Fruit fly (Drosophila melanogaster) whole organism, wandering third instar larva: ENCODE measurements around the gene RpS10b.

Experiments used
- Abd-B ChIP-seq: fragments of >200 bp; optimal IDR thresholded peaks from 2 replicates; lab custom pipeline; 2017; ENCODE audit warnings: missing biosample characterization, missing genetic modification characterization
- CG9705 ChIP-seq: fragments of 200-800 bp; sonication (Bioruptor generic); optimal IDR thresholded peaks from 2 replicates; lab custom pipeline; 2018; ENCODE audit warnings: missing biosample characterization, mild to moderate bottlenecking, missing genetic modification characterization
- CrebA ChIP-seq: fragments of 200-800 bp; sonication (Bioruptor generic); optimal IDR thresholded peaks from 2 replicates; lab custom pipeline; 2016; ENCODE audit warnings: missing biosample characterization, mild to moderate bottlenecking, missing genetic modification characterization, borderline replicate concordance
- GATAd ChIP-seq: sonication (Bioruptor generic); optimal IDR thresholded peaks from 2 replicates; lab custom pipeline; 2016; ENCODE audit warnings: missing biosample characterization, missing genetic modification characterization
- HLH106 ChIP-seq: fragments of 200-800 bp; optimal IDR thresholded peaks from 3 replicates; lab custom pipeline; 2019; ENCODE audit warnings: missing biosample characterization, mild to moderate bottlenecking, missing genetic modification characterization, moderate library complexity
- Hnf4 ChIP-seq: fragments of 200-800 bp; sonication (Bioruptor generic); optimal IDR thresholded peaks from 2 replicates; lab custom pipeline; 2016; ENCODE audit warnings: missing biosample characterization, mild to moderate bottlenecking, missing genetic modification characterization
- Hr78 ChIP-seq: fragments of >200 bp; optimal IDR thresholded peaks from 2 replicates; lab custom pipeline; 2017; ENCODE audit warnings: missing biosample characterization, missing genetic modification characterization
- Hr83 ChIP-seq: fragments of 200-300 bp; sonication (Bioruptor generic); optimal IDR thresholded peaks from 2 replicates; lab custom pipeline; 2016; ENCODE audit warnings: missing biosample characterization, mild to moderate bottlenecking, missing genetic modification characterization, moderate library complexity; ENCODE audit not compliant: poor library complexity, severe bottlenecking
- Jra ChIP-seq: sonication (Bioruptor generic); optimal IDR thresholded peaks from 2 replicates; lab custom pipeline; 2016; ENCODE audit warnings: missing biosample characterization, missing genetic modification characterization
- Myc ChIP-seq: fragments of >200 bp; optimal IDR thresholded peaks from 2 replicates; lab custom pipeline; 2017
- N ChIP-seq: fragments of >200 bp; optimal IDR thresholded peaks from 2 replicates; lab custom pipeline; 2018; ENCODE audit warnings: missing biosample characterization, missing external identifiers, missing genetic modification characterization
- OdsH ChIP-seq: fragments of 200-800 bp; sonication (Bioruptor generic); optimal IDR thresholded peaks from 2 replicates; lab custom pipeline; 2016; ENCODE audit warnings: missing biosample characterization, mild to moderate bottlenecking, missing genetic modification characterization
- Rel ChIP-seq, 2 experiments: fragments of 200-800 bp; sonication (Bioruptor generic) in 1 of 2; optimal IDR thresholded peaks; 2 replicates in 1 of 2; 3 replicates in 1 of 2; lab custom pipeline; 2016 to 2019; ENCODE audit warnings: mild to moderate bottlenecking in 2 of 2, missing biosample characterization in 2 of 2, missing genetic modification characterization in 2 of 2, moderate library complexity in 1 of 2
- Vsx2 ChIP-seq: fragments of 200-300, 225-300 bp; sonication (Bioruptor generic); optimal IDR thresholded peaks from 2 replicates; lab custom pipeline; 2018; ENCODE audit warnings: missing biosample characterization, missing genetic modification characterization; ENCODE audit not compliant: partially characterized antibody
- br ChIP-seq: fragments of 200-800 bp; sonication (Bioruptor generic); optimal IDR thresholded peaks from 2 replicates; lab custom pipeline; 2016; ENCODE audit warnings: missing biosample characterization, missing genetic modification characterization
- brk ChIP-seq: fragments of 200-800 bp; sonication (Bioruptor generic); optimal IDR thresholded peaks from 2 replicates; lab custom pipeline; 2016; ENCODE audit warnings: missing biosample characterization, mild to moderate bottlenecking, missing genetic modification characterization
- dsf ChIP-seq: sonication (Bioruptor generic); optimal IDR thresholded peaks from 2 replicates; lab custom pipeline; 2016; ENCODE audit warnings: missing biosample characterization, missing genetic modification characterization, borderline replicate concordance
- ey ChIP-seq: fragments of 200-800 bp; sonication (Bioruptor generic); optimal IDR thresholded peaks from 2 replicates; lab custom pipeline; 2016; ENCODE audit warnings: missing biosample characterization, missing genetic modification characterization
- foxo ChIP-seq, 2 experiments: fragments of 200-800 bp; sonication (Bioruptor generic); optimal IDR thresholded peaks; 2 replicates in 1 of 2; 3 replicates in 1 of 2; lab custom pipeline; 2016 to 2017; ENCODE audit warnings: missing biosample characterization in 2 of 2, missing genetic modification characterization in 2 of 2
- fru ChIP-seq: fragments of 200-800 bp; sonication (Bioruptor generic); optimal IDR thresholded peaks from 3 replicates; lab custom pipeline; 2016; ENCODE audit warnings: missing biosample characterization, mild to moderate bottlenecking, missing genetic modification characterization
- h ChIP-seq: fragments of 200-800 bp; sonication (Bioruptor generic); optimal IDR thresholded peaks from 3 replicates; lab custom pipeline; 2016; ENCODE audit warnings: missing biosample characterization, mild to moderate bottlenecking, missing genetic modification characterization
- psq ChIP-seq: fragments of 200-800 bp; sonication (Bioruptor generic); optimal IDR thresholded peaks from 3 replicates; lab custom pipeline; 2017; ENCODE audit warnings: missing biosample characterization, mild to moderate bottlenecking, missing genetic modification characterization, moderate library complexity
- rgr ChIP-seq: fragments of 200-800 bp; sonication (Bioruptor generic); optimal IDR thresholded peaks from 3 replicates; lab custom pipeline; 2016; ENCODE audit warnings: missing biosample characterization, mild to moderate bottlenecking, missing genetic modification characterization
- sage ChIP-seq: fragments of 200-800 bp; sonication (Bioruptor generic); optimal IDR thresholded peaks from 2 replicates; lab custom pipeline; 2016; ENCODE audit warnings: missing biosample characterization, mild to moderate bottlenecking, missing genetic modification characterization
- sv ChIP-seq: fragments of 200-800 bp; sonication (Bioruptor generic); optimal IDR thresholded peaks from 3 replicates; lab custom pipeline; 2016; ENCODE audit warnings: missing biosample characterization, missing genetic modification characterization
- tai ChIP-seq: sonication (Bioruptor generic); optimal IDR thresholded peaks from 2 replicates; lab custom pipeline; 2016; ENCODE audit warnings: missing biosample characterization, missing genetic modification characterization
- usp ChIP-seq: fragments of >200 bp; optimal IDR thresholded peaks from 2 replicates; lab custom pipeline; 2017; ENCODE audit warnings: missing biosample characterization, missing genetic modification characterization
- woc ChIP-seq: sonication (Bioruptor generic); optimal IDR thresholded peaks from 2 replicates; lab custom pipeline; 2016; ENCODE audit warnings: missing biosample characterization, mild to moderate bottlenecking, missing genetic modification characterization

Gene RpS10b

DNA sequence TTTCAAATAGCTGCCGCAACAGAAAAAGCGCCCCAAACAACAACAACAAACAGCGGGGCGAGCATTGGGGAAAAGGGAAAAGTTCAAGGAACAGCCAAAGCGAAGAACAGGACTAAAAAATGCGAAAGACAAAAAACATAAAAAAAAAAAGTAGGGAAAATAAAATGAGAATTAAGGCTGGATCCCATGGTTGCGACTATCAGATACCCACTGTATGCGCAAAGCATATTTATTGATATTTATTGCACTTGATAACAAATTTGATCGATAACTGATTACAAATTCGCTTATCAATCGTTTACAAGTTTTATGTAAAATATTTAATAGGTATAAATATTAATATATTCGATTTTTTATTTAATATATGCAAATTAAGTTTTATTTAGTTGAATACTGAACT lies 48.3 kb upstream of the RpS10b start:
- TF ChIP-seq Hnf4 (GFP tag; lab: Kevin White, UChicago) (no peak), ey (GFP tag; lab: Kevin White, UChicago) (no peak), Rel (GFP tag; optimal IDR thresholded peaks at IDR 0.05; lab: Kevin White, UChicago) (no peak), Rel (tag; optimal IDR thresholded peaks at IDR 0.05; lab: Kevin White, UChicago) (no peak), sage (GFP tag; lab: Kevin White, UChicago) (no peak), psq (GFP tag; lab: Kevin White, UChicago) (no peak), CG9705 (GFP tag; lab: Kevin White, UChicago) (no peak), Vsx2 (no peak), Myc (lab: Kevin White, UChicago) (no peak), brk (no peak), HLH106 (tag; lab: Kevin White, UChicago) (no peak)

DNA sequence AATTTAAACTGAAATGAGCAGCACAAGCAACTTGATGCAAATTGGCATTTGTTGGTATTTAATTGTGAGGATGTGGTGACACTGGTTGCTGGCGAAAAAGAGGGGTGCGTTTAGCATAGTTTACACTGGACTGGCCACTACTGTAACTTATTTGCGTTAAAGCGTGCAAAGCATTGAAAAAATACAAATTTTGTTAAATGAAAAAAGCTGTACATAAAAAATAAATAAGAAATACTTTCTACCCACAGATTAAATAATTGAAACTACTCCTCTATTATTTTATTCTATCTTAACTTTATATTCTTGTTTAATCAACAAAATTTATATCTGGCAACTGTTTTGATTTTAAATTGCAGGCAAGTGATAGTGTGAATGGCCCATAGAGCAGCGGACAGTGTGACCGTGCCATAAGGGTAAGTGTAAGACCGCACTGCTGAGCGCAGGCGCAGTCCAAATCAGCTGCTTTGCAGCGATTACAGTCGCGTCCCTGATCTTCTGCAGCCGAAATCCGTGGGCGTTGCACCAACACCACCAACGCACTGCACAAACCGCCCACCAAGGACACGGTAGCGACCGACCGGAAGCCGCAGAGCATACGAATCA lies 32.0 kb upstream of the RpS10b start, which contains the start of the genes Grip84 and car:
TSS of gene Grip84 (minus strand) at position 51 of the 603 bp plus-strand sequence.
TSS of gene car (plus strand) at position 306 of the 603 bp plus-strand sequence.
- TF ChIP-seq sage (GFP tag; lab: Kevin White, UChicago): no peak
- peak; percentile 66 for TF ChIP-seq HLH106 (tag; lab: Kevin White, UChicago)
- TF ChIP-seq Myc (lab: Kevin White, UChicago): no peak
- no peak for TF ChIP-seq woc (GFP tag; lab: Kevin White, UChicago)
- TF ChIP-seq Abd-B: no peak
- peak; percentile 48 for TF ChIP-seq psq (GFP tag; lab: Kevin White, UChicago)
- TF ChIP-seq GATAd: no peak
- no peak for TF ChIP-seq OdsH
- no peak for TF ChIP-seq dsf (GFP tag; lab: Kevin White, UChicago)
- TF ChIP-seq CrebA (GFP tag; lab: Kevin White, UChicago): no peak
- TF ChIP-seq Vsx2: no peak
- peak; percentile 58 for TF ChIP-seq sv (GFP tag; lab: Kevin White, UChicago)
- peak; percentile 64 for TF ChIP-seq N (GFP tag; lab: Kevin White, UChicago)
- TF ChIP-seq fru: peak; percentile 53
- no peak for TF ChIP-seq Hr78 (GFP tag; lab: Kevin White, UChicago)
- TF ChIP-seq ey (GFP tag; lab: Kevin White, UChicago): peak; percentile 32
- TF ChIP-seq br: no peak
- no peak for TF ChIP-seq Rel (GFP tag; optimal IDR thresholded peaks at IDR 0.05; lab: Kevin White, UChicago)
- no peak for TF ChIP-seq Rel (tag; optimal IDR thresholded peaks at IDR 0.05; lab: Kevin White, UChicago)
- TF ChIP-seq CG9705 (GFP tag; lab: Kevin White, UChicago): peak; percentile 37
- TF ChIP-seq Hr83 (GFP tag; lab: Kevin White, UChicago): no peak

- TF ChIP-seq ey (GFP tag; lab: Kevin White, UChicago) (no peak), foxo (GFP tag; optimal IDR thresholded peaks at IDR 0.05; lab: Kevin White, UChicago) (no peak), Hr78 (GFP tag; lab: Kevin White, UChicago) (no peak), usp (no peak), Jra (GFP tag; lab: Kevin White, UChicago) (no peak), rgr (GFP tag; lab: Kevin White, UChicago) (no peak)
Measured at dm6 chrX:19573687-19574086, 24.1 kb upstream of the RpS10b start.

- TF ChIP-seq foxo (GFP tag; optimal IDR thresholded peaks at IDR 0.05; lab: Kevin White, UChicago) (no peak), N (GFP tag; lab: Kevin White, UChicago) (peak; percentile 83), Hnf4 (GFP tag; lab: Kevin White, UChicago) (no peak), Abd-B (peak; percentile 8), GATAd (no peak)
Measured at dm6 chrX:19577940-19578632, 19.7 kb upstream of the RpS10b start.

- TF ChIP-seq tai: no peak
- no peak for TF ChIP-seq OdsH
- peak; percentile 89 for TF ChIP-seq N (GFP tag; lab: Kevin White, UChicago)
- peak in 1 of 2 experiments; percentile 33 for TF ChIP-seq foxo (GFP tag; optimal IDR thresholded peaks at IDR 0.05; lab: Kevin White, UChicago)
- TF ChIP-seq Abd-B: peak; percentile 73
- TF ChIP-seq h (GFP tag; lab: Kevin White, UChicago): peak; percentile 33
- TF ChIP-seq Hnf4 (GFP tag; lab: Kevin White, UChicago): no peak
- peak; percentile 24 for TF ChIP-seq Hr78 (GFP tag; lab: Kevin White, UChicago)
Measured at dm6 chrX:19578908-19579647, 18.8 kb upstream of the RpS10b start.
